Fruit fly (Drosophila melanogaster) whole organism, embryonic: ENCODE results near the gene CG13297.

Experiments used
- Abd-B ChIP-seq: fragments of 200-800 bp; sonication (Bioruptor generic); optimal IDR thresholded peaks from 2 replicates; lab custom pipeline; 2018; ENCODE audit warnings: missing biosample characterization, mild to moderate bottlenecking, missing genetic modification characterization, moderate library complexity
- Antp ChIP-seq: fragments of 200-800 bp; sonication (Bioruptor generic); optimal IDR thresholded peaks from 3 replicates; lab custom pipeline; 2016; ENCODE audit warnings: missing biosample characterization, missing genetic modification characterization
- Asciz ChIP-seq: fragments of 200-800 bp; sonication (Bioruptor generic); optimal IDR thresholded peaks from 2 replicates; lab custom pipeline; 2017; ENCODE audit warnings: missing biosample characterization, mild to moderate bottlenecking, missing genetic modification characterization, missing genetic modification reagents
- BEAF-32 ChIP-seq: fragments of 200-800 bp; sonication (Bioruptor generic); optimal IDR thresholded peaks from 3 replicates; lab custom pipeline; 2017; ENCODE audit warnings: missing biosample characterization, missing genetic modification characterization, mild to moderate bottlenecking, moderate library complexity, missing genetic modification reagents
- CG10147 ChIP-seq: fragments of 200-800 bp; sonication (Bioruptor generic); optimal IDR thresholded peaks from 2 replicates; lab custom pipeline; 2019; ENCODE audit warnings: missing biosample characterization, mild to moderate bottlenecking, missing genetic modification characterization, moderate library complexity
- CG10366 ChIP-seq: fragments of 200-800 bp; sonication (Bioruptor generic); IDR thresholded peaks from 2 replicates; pipeline ENCODE4 v1.3.6; 2022; ENCODE audit warnings: missing biosample characterization, missing genetic modification characterization
- CG10565 ChIP-seq: fragments of 200-800 bp; sonication (Bioruptor generic); optimal IDR thresholded peaks from 3 replicates; lab custom pipeline; 2016; ENCODE audit warnings: missing biosample characterization, mild to moderate bottlenecking, missing genetic modification characterization
- CG11723 ChIP-seq: fragments of 200-800 bp; sonication (Bioruptor generic); optimal IDR thresholded peaks from 2 replicates; lab custom pipeline; 2017; ENCODE audit warnings: missing biosample characterization, mild to moderate bottlenecking, missing genetic modification characterization
- CG12104 ChIP-seq: fragments of 200-800 bp; sonication (Bioruptor generic); optimal IDR thresholded peaks from 3 replicates; lab custom pipeline; 2016; ENCODE audit warnings: missing biosample characterization, missing genetic modification characterization
- CG17359 ChIP-seq: fragments of 200-800 bp; sonication (Bioruptor generic); optimal IDR thresholded peaks from 3 replicates; lab custom pipeline; 2018; ENCODE audit warnings: missing biosample characterization, mild to moderate bottlenecking, missing genetic modification characterization, moderate library complexity
- CG17385 ChIP-seq: fragments of 200-800 bp; sonication (Bioruptor generic); optimal IDR thresholded peaks from 3 replicates; lab custom pipeline; 2018; ENCODE audit warnings: missing biosample characterization, mild to moderate bottlenecking, missing genetic modification characterization
- CG17568 ChIP-seq: fragments of 200-800 bp; sonication (Bioruptor generic); optimal IDR thresholded peaks from 2 replicates; lab custom pipeline; 2018; ENCODE audit warnings: missing biosample characterization, mild to moderate bottlenecking, missing genetic modification characterization, moderate library complexity
- CG17829 ChIP-seq: fragments of 200-800 bp; optimal IDR thresholded peaks from 2 replicates; lab custom pipeline; 2019; ENCODE audit warnings: missing biosample characterization, mild to moderate bottlenecking, missing genetic modification characterization, moderate library complexity
- CG3163 ChIP-seq: fragments of 200-800 bp; sonication (Bioruptor generic); optimal IDR thresholded peaks from 3 replicates; lab custom pipeline; 2016; ENCODE audit warnings: missing biosample characterization, missing genetic modification characterization
- CG32532 ChIP-seq: fragments of 200-800 bp; sonication (Bioruptor generic); IDR thresholded peaks from 2 replicates; pipeline ENCODE4 v1.3.6; 2022; ENCODE audit warnings: missing biosample characterization, missing genetic modification characterization
- CG3281 ChIP-seq: fragments of 200-800 bp; sonication (Bioruptor generic); optimal IDR thresholded peaks from 3 replicates; lab custom pipeline; 2017; ENCODE audit warnings: missing biosample characterization, mild to moderate bottlenecking, missing genetic modification characterization
- CG3726 ChIP-seq: fragments of 200-800 bp; sonication (Bioruptor generic); IDR thresholded peaks from 3 replicates; pipeline ENCODE4, ENCODE4 v1.3.6; 2022; ENCODE audit warnings: missing biosample characterization, missing genetic modification characterization
- CG4360 ChIP-seq: fragments of 200-800 bp; sonication (Bioruptor generic); IDR thresholded peaks from 2 replicates; pipeline ENCODE4 v1.3.6; 2022; ENCODE audit warnings: missing biosample characterization, missing genetic modification characterization
- CG4404 ChIP-seq: fragments of 200-800 bp; sonication (Bioruptor generic); IDR thresholded peaks from 2 replicates; pipeline ENCODE4 v1.3.6; 2022; ENCODE audit warnings: missing biosample characterization, missing genetic modification characterization
- CG4707 ChIP-seq: fragments of 200-800 bp; sonication (Bioruptor generic); optimal IDR thresholded peaks from 2 replicates; lab custom pipeline; 2018; ENCODE audit warnings: missing biosample characterization, mild to moderate bottlenecking, missing genetic modification characterization, moderate library complexity
- CG6791 ChIP-seq: fragments of 200-800 bp; sonication (Bioruptor generic); IDR thresholded peaks from 3 replicates; pipeline ENCODE4 v1.3.6; 2022; ENCODE audit warnings: missing biosample characterization, missing genetic modification characterization; ENCODE audit not compliant: partially characterized antibody
- CG6813 ChIP-seq: fragments of 200-800 bp; sonication (Bioruptor generic); optimal IDR thresholded peaks from 2 replicates; lab custom pipeline; 2017; ENCODE audit warnings: missing biosample characterization, missing genetic modification characterization, mild to moderate bottlenecking, moderate library complexity, missing genetic modification reagents
- CG7786 ChIP-seq: fragments of 200-800 bp; sonication (Bioruptor generic); optimal IDR thresholded peaks from 2 replicates; lab custom pipeline; 2016; ENCODE audit warnings: missing biosample characterization, missing genetic modification characterization
- CTCF ChIP-seq: fragments of 200-800 bp; sonication (Bioruptor generic); optimal IDR thresholded peaks from 2 replicates; lab custom pipeline; 2017; ENCODE audit warnings: missing biosample characterization, mild to moderate bottlenecking, missing genetic modification characterization, moderate library complexity
- Dfd ChIP-seq, 2 experiments: fragments of >200 bp; optimal IDR thresholded peaks; 2 replicates each; lab custom pipeline; 2017; ENCODE audit warnings: missing biosample characterization in 2 of 2, missing genetic modification characterization in 2 of 2
- Dip2 ChIP-seq: fragments of 200-800 bp; sonication (Bioruptor generic); IDR thresholded peaks from 2 replicates; pipeline ENCODE4 v1.3.6; 2022; ENCODE audit warnings: missing biosample characterization, missing genetic modification characterization
- Gsc ChIP-seq: fragments of 200-800 bp; sonication (Bioruptor generic); IDR thresholded peaks from 2 replicates; pipeline ENCODE4 v1.3.6; 2022; ENCODE audit warnings: missing biosample characterization, missing genetic modification characterization
- Gug ChIP-seq: fragments of 200-800 bp; sonication (Bioruptor generic); IDR thresholded peaks from 4 replicates; pipeline ENCODE4 v1.3.6; 2022; ENCODE audit warnings: missing biosample characterization, missing genetic modification characterization
- HLHmδ ChIP-seq: fragments of 200-800 bp; sonication (Bioruptor generic); optimal IDR thresholded peaks from 2 replicates; lab custom pipeline; 2018; ENCODE audit warnings: missing biosample characterization, mild to moderate bottlenecking, missing genetic modification characterization, moderate library complexity
- PHDP ChIP-seq: fragments of 200-800 bp; sonication (Bioruptor generic); optimal IDR thresholded peaks from 3 replicates; lab custom pipeline; 2018; ENCODE audit warnings: missing biosample characterization, mild to moderate bottlenecking, missing genetic modification characterization, moderate library complexity
- Pdp1 ChIP-seq, 2 experiments: fragments of 200-800 bp; sonication (Bioruptor generic); optimal IDR thresholded peaks; 3 replicates each; lab custom pipeline; 2016; ENCODE audit warnings: missing biosample characterization in 2 of 2, missing genetic modification characterization in 2 of 2, mild to moderate bottlenecking in 1 of 2, moderate library complexity in 1 of 2
- Ssrp ChIP-seq: fragments of 200-800 bp; sonication (Bioruptor generic); optimal IDR thresholded peaks from 2 replicates; lab custom pipeline; 2018; ENCODE audit warnings: missing biosample characterization, mild to moderate bottlenecking, missing genetic modification characterization, moderate library complexity
- Tbp ChIP-seq: fragments of >200 bp; optimal IDR thresholded peaks from 2 replicates; lab custom pipeline; 2018; ENCODE audit warnings: missing biosample characterization, missing genetic modification characterization
- Xbp1 ChIP-seq: fragments of 200-800 bp; sonication (Bioruptor generic); optimal IDR thresholded peaks from 3 replicates; lab custom pipeline; 2016; ENCODE audit warnings: missing biosample characterization, mild to moderate bottlenecking, missing genetic modification characterization
- ap ChIP-seq: fragments of 200-800 bp; sonication (Bioruptor generic); IDR thresholded peaks from 2 replicates; pipeline ENCODE4 v1.3.6; 2022; ENCODE audit warnings: missing biosample characterization, missing genetic modification characterization
- bab2 ChIP-seq: fragments of 200-800 bp; sonication (Bioruptor generic); optimal IDR thresholded peaks from 2 replicates; lab custom pipeline; 2016; ENCODE audit warnings: missing biosample characterization, missing genetic modification characterization
- chm ChIP-seq: fragments of 200-800 bp; sonication (Bioruptor generic); IDR thresholded peaks from 2 replicates; pipeline ENCODE4 v1.3.6; 2022; ENCODE audit warnings: missing biosample characterization, missing genetic modification characterization
- crc ChIP-seq: fragments of 200-800 bp; sonication (Bioruptor generic); optimal IDR thresholded peaks from 2 replicates; lab custom pipeline; 2016; ENCODE audit warnings: missing biosample characterization, missing genetic modification characterization
- dan ChIP-seq: fragments of 200-800 bp; sonication (Bioruptor generic); IDR thresholded peaks from 2 replicates; pipeline ENCODE4 v1.3.6; 2022; ENCODE audit warnings: missing biosample characterization, missing genetic modification characterization
- dati ChIP-seq: fragments of 200-800 bp; sonication (Bioruptor generic); IDR thresholded peaks from 2 replicates; pipeline ENCODE4 v1.3.6; 2022; ENCODE audit warnings: missing biosample characterization, missing genetic modification characterization
- emc ChIP-seq: fragments of 200-800 bp; sonication (Bioruptor generic); optimal IDR thresholded peaks from 2 replicates; lab custom pipeline; 2016; ENCODE audit warnings: missing biosample characterization, missing genetic modification characterization
- fd102C ChIP-seq: fragments of 200-800 bp; sonication (Bioruptor generic); optimal IDR thresholded peaks from 2 replicates; lab custom pipeline; 2018; ENCODE audit warnings: missing biosample characterization, mild to moderate bottlenecking, missing genetic modification characterization, moderate library complexity
- ftz-f1 ChIP-seq: fragments of 200-800 bp; sonication (Bioruptor generic); optimal IDR thresholded peaks from 2 replicates; lab custom pipeline; 2016; ENCODE audit warnings: missing biosample characterization, missing genetic modification characterization
- klu ChIP-seq: fragments of 200-800 bp; sonication (Bioruptor generic); IDR thresholded peaks from 2 replicates; pipeline ENCODE4 v1.3.6; 2022; ENCODE audit warnings: missing biosample characterization, missing genetic modification characterization
- lilli ChIP-seq: fragments of 200-800 bp; sonication (Bioruptor generic); optimal IDR thresholded peaks from 3 replicates; lab custom pipeline; 2016; ENCODE audit warnings: missing biosample characterization, missing genetic modification characterization
- lola ChIP-seq, 3 experiments: fragments of >200 bp in 2 of 3; fragments of 200-800 bp in 1 of 3; sonication (Bioruptor generic) in 1 of 3; optimal IDR thresholded peaks; 2 replicates each; lab custom pipeline; 2017 to 2019; ENCODE audit warnings: missing biosample characterization in 3 of 3, missing genetic modification characterization in 3 of 3, mild to moderate bottlenecking in 1 of 3, moderate library complexity in 1 of 3
- onecut ChIP-seq: fragments of 200-800 bp; sonication (Bioruptor generic); IDR thresholded peaks from 2 replicates; pipeline ENCODE4 v1.3.6; 2022; ENCODE audit warnings: missing biosample characterization, missing genetic modification characterization
- shn ChIP-seq: fragments of 200-800 bp; sonication (Bioruptor generic); optimal IDR thresholded peaks from 3 replicates; lab custom pipeline; 2016; ENCODE audit warnings: missing biosample characterization, missing genetic modification characterization
- sisA ChIP-seq: fragments of 200-800 bp; sonication (Bioruptor generic); IDR thresholded peaks from 2 replicates; pipeline ENCODE4 v1.3.6; 2022; ENCODE audit warnings: missing biosample characterization, missing genetic modification characterization
- unpg ChIP-seq: fragments of 200-800 bp; sonication (Bioruptor generic); optimal IDR thresholded peaks from 3 replicates; lab custom pipeline; 2018; ENCODE audit warnings: missing biosample characterization, mild to moderate bottlenecking, missing genetic modification characterization, moderate library complexity
- vnd ChIP-seq: fragments of 200-800 bp; sonication (Bioruptor generic); IDR thresholded peaks from 3 replicates; pipeline ENCODE4 v1.3.6; 2022; ENCODE audit warnings: missing biosample characterization, missing genetic modification characterization; ENCODE audit not compliant: partially characterized antibody

The CG13297 gene

DNA sequence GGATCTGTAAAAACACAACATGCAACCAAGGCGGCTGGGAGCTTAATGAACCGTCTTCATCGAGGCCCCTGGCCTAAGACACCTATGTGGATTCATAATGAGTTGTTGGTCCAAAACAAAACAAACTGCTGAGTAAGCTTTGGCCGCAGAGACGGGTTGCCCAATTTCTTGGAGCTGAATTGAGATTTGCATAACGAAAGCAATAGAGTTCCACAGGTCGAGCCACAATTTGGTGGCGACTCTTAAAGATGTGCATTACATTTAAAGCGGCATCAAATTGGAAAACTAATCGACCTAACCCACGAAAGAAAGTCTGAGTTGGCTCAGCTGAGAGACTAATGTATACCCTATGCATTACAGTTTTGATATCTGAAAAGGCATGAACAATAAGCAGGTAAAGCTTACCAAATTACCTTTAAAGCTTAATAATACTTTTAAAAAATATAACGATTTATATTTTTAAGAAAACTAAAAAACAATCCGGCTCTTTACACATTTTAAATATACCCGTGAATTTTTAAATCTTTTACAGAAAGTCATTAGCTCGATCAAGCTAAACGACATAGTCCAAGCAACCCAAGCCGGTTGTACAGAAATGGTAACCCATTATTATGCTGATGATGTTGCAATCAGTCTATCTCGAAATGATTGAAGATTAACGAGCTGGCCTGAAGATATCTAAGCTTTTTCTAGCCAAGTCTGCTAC lies at the start of gene CG13297:
Gene CG13297 (minus strand): TSS at position 51 of the 706 bp plus-strand sequence.
- TF ChIP-seq lilli (GFP tag; lab: Kevin White, UChicago) (no peak), HLHmδ (GFP tag; lab: Kevin White, UChicago) (no peak), CG3163 (no peak), CG7786 (GFP tag; lab: Kevin White, UChicago) (no peak), CG6813 (GFP tag; lab: Kevin White, UChicago) (peak; percentile 17), vnd (GFP tag; lab: Robert Waterston, UW) (no peak), sisA (GFP tag; lab: Robert Waterston, UW) (peak; percentile 55), ftz-f1 (GFP tag; lab: Kevin White, UChicago) (no peak), CG10366 (peak; percentile 61), Dfd (GFP tag; optimal IDR thresholded peaks at IDR 0.05; lab: Kevin White, UChicago) (no peak), CG6791 (no peak), CG32532 (no peak), CTCF (GFP tag; lab: Kevin White, UChicago) (no peak), Tbp (GFP tag; lab: Kevin White, UChicago) (no peak), Ssrp (peak; percentile 68), lola (GFP tag; optimal IDR thresholded peaks at IDR 0.05; lab: Kevin White, UChicago) (no peak), Gsc (GFP tag; lab: Robert Waterston, UW) (no peak), CG17385 (GFP tag; lab: Kevin White, UChicago) (peak; percentile 20), CG12104 (GFP tag; lab: Kevin White, UChicago) (peak; percentile 27), ap (GFP tag; lab: Robert Waterston, UW) (0 out of 2 replicates have a peak, but pooled peaks have one; percentile 14), shn (GFP tag; lab: Kevin White, UChicago) (no peak), CG4707 (GFP tag; lab: Kevin White, UChicago) (no peak), bab2 (GFP tag; lab: Kevin White, UChicago) (no peak), CG10565 (GFP tag; lab: Kevin White, UChicago) (no peak), emc (no peak), Xbp1 (peak; percentile 44), Abd-B (peak; percentile 53), klu (GFP tag; lab: Robert Waterston, UW) (no peak), Dip2 (GFP tag; lab: Robert Waterston, UW) (no peak), chm (GFP tag; lab: Robert Waterston, UW) (no peak), CG4360 (no peak), CG10147 (GFP tag; lab: Kevin White, UChicago) (peak; percentile 30), Antp (GFP tag; lab: Kevin White, UChicago) (no peak), CG11723 (GFP tag; lab: Kevin White, UChicago) (peak; percentile 25), BEAF-32 (GFP tag; lab: Kevin White, UChicago) (no peak), dan (GFP tag; lab: Robert Waterston, UW) (no peak), unpg (GFP tag; lab: Kevin White, UChicago) (peak; percentile 54), PHDP (tag; lab: Kevin White, UChicago) (peak; percentile 40), CG3281 (GFP tag; lab: Kevin White, UChicago) (no peak), Gug (no peak), fd102C (GFP tag; lab: Kevin White, UChicago) (no peak), Pdp1 (GFP tag; optimal IDR thresholded peaks at IDR 0.05; lab: Kevin White, UChicago) (peak in 1 of 2 experiments; percentile 2), CG17359 (tag; lab: Kevin White, UChicago) (peak; percentile 68), Asciz (GFP tag; lab: Kevin White, UChicago) (peak; percentile 64), CG3726 (GFP tag; lab: Robert Waterston, UW) (no peak), CG17829 (tag; lab: Kevin White, UChicago) (peak; percentile 61), crc (GFP tag; lab: Kevin White, UChicago) (no peak), dati (GFP tag; lab: Robert Waterston, UW) (no peak), CG17568 (no peak), CG4404 (GFP tag; lab: Robert Waterston, UW) (no peak), onecut (GFP tag; lab: Robert Waterston, UW) (no peak)
